Worm (Caenorhabditis elegans) whole organism, L4/young adult: ENCODE measurements around the gene T24B8.7.

Experiments
- W03F9.2 ChIP-seq: fragments of 150-350 bp; optimal IDR thresholded peaks from 2 replicates; lab custom pipeline; 2014; ENCODE audit warnings: missing biosample characterization, missing genetic modification characterization
- him-1 ChIP-seq: sonication (generic microtip); optimal IDR thresholded peaks from 2 replicates; lab custom pipeline; 2016; ENCODE audit warnings: missing genotype, missing genetic modification reagents, missing genetic modification characterization, missing compliant biosample characterization

DNA sequence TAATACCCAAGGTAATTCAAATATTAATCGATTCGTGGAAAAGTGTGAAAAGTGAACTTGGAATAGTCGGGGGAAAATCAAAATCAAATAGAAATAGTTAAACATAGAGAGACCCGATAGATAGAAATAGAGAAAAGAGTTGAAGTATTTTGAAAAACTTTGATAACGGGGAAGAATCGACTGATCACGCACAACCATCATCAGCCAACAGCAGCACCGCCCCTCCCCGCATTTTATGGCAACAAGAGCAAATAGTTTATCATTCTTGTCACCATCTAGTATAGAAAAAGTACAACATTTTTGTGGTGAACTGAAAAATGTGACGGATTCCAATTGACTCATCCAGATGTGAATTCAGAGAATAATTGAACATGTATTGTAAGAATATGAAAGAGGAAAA, 61.9 kb downstream of the T24B8.7 start:
- no peak for TF ChIP-seq him-1 (tag; lab: Kevin White, UChicago)
- TF ChIP-seq W03F9.2 (tag; lab: Kevin White, UChicago) = no peak
